Fruit fly (Drosophila melanogaster): Measurements from ENCODE around the gene GMF.

DNA sequence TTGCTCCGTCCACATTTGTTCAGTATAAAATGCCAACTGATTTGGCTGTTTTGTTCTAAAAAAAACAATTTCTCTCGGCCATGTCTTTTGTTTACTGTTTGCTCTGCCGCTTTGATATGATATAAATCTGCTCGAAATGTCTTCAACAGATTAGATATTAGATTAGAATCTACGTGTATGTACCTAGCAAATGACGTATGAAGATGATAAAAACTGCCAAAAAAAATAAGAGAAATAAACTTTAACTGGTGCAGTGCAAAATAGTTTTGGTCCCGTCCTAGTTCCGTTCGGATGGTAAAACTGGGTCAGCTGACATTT, 46.7 kb downstream of the GMF start:
- TF ChIP-seq gfzf (GFP tag; optimal IDR thresholded peaks at IDR 0.05) (no peak), pfk (GFP tag; optimal IDR thresholded peaks at IDR 0.05) (no peak), CG7786 (GFP tag; optimal IDR thresholded peaks at IDR 0.05) (no peak), CG3281 (GFP tag; optimal IDR thresholded peaks at IDR 0.05) (no peak), CG10321 (GFP tag; IDR thresholded peaks at IDR 0.05) (no peak), gcm2 (GFP tag; optimal IDR thresholded peaks at IDR 0.05) (no peak), Opbp (GFP tag; IDR thresholded peaks at IDR 0.05; ENCODE audit: partially characterized antibody) (no peak), CG11398 (GFP tag; optimal IDR thresholded peaks at IDR 0.05) (no peak), Sin3A (optimal IDR thresholded peaks at IDR 0.05) (no peak)

Measured in whole organism, embryonic.